Worm (Caenorhabditis elegans) whole organism, L3 larva: ENCODE data around the gene T21E8.7.

Source experiments
- R02D3.7 ChIP-seq: fragments of 150-350 bp; optimal IDR thresholded peaks from 2 replicates; lab custom pipeline; 2014; ENCODE audit warnings: missing biosample characterization, missing genetic modification characterization
- ZK546.5 ChIP-seq: sonication (generic microtip); optimal IDR thresholded peaks from 2 replicates; lab custom pipeline; 2017; ENCODE audit warnings: missing biosample characterization, missing genetic modification characterization
- ama-1 ChIP-seq: fragments of 150-350 bp; optimal IDR thresholded peaks from 2 replicates; lab custom pipeline; 2018
- ceh-28 ChIP-seq: fragments of 150-350 bp; optimal IDR thresholded peaks from 2 replicates; lab custom pipeline; 2014; ENCODE audit warnings: missing biosample characterization, missing genetic modification reagents, missing genetic modification characterization
- ceh-82 ChIP-seq: fragments of 150-350 bp; optimal IDR thresholded peaks from 2 replicates; lab custom pipeline; 2014; ENCODE audit warnings: missing biosample characterization, missing genetic modification characterization
- daf-12 ChIP-seq: fragments of 150-350 bp; optimal IDR thresholded peaks from 2 replicates; lab custom pipeline; 2014; ENCODE audit warnings: missing biosample characterization, missing genetic modification reagents, missing genetic modification characterization
- egl-27 ChIP-seq: sonication (generic microtip); optimal IDR thresholded peaks from 4 replicates; lab custom pipeline; 2017; ENCODE audit warnings: missing biosample characterization, missing genetic modification reagents, missing genetic modification characterization
- egl-5 ChIP-seq: fragments of 150-350 bp; optimal IDR thresholded peaks from 2 replicates; lab custom pipeline; 2017; ENCODE audit warnings: missing biosample characterization, missing genetic modification reagents, missing genetic modification characterization, inconsistent platforms
- elt-2 ChIP-seq: sonication (generic microtip); optimal IDR thresholded peaks from 2 replicates; lab custom pipeline; 2016; ENCODE audit warnings: missing genetic modification reagents, mild to moderate bottlenecking, missing genetic modification characterization, missing compliant biosample characterization
- elt-3 ChIP-seq, 3 experiments: fragments of 150-350 bp in 1 of 3; sonication (generic microtip) in 2 of 3; optimal IDR thresholded peaks; 2 replicates in 2 of 3; 4 replicates in 1 of 3; lab custom pipeline; 2014 to 2017; ENCODE audit warnings: missing biosample characterization in 3 of 3, missing genetic modification characterization in 3 of 3
- eor-1 ChIP-seq, 2 experiments: fragments of 150-350 bp; optimal IDR thresholded peaks; 2 replicates each; lab custom pipeline; 2014 to 2018; ENCODE audit warnings: missing biosample characterization in 2 of 2, missing genetic modification characterization in 2 of 2
- fos-1 ChIP-seq: fragments of 150-350 bp; optimal IDR thresholded peaks from 2 replicates; lab custom pipeline; 2014; ENCODE audit warnings: missing biosample characterization, missing genetic modification characterization
- jun-1 ChIP-seq: fragments of 150-350 bp; optimal IDR thresholded peaks from 2 replicates; lab custom pipeline; 2014; ENCODE audit warnings: missing biosample characterization, missing genetic modification reagents, missing genetic modification characterization
- lin-15B ChIP-seq: fragments of 150-350 bp; optimal IDR thresholded peaks from 2 replicates; lab custom pipeline; 2014; ENCODE audit warnings: missing biosample characterization, missing genetic modification characterization
- lin-39 ChIP-seq: fragments of 150-350 bp; optimal IDR thresholded peaks from 2 replicates; lab custom pipeline; 2018; ENCODE audit warnings: missing biosample characterization, missing genetic modification reagents, missing genetic modification characterization
- lsy-12 ChIP-seq: sonication (generic microtip); optimal IDR thresholded peaks from 2 replicates; lab custom pipeline; 2016; ENCODE audit warnings: mild to moderate bottlenecking, missing genetic modification characterization, missing compliant biosample characterization
- nfya-1 ChIP-seq: sonication (generic microtip); optimal IDR thresholded peaks from 2 replicates; lab custom pipeline; 2017; ENCODE audit warnings: missing genetic modification characterization, mild to moderate bottlenecking, missing compliant biosample characterization, antibody characterized with exemption, moderate library complexity; ENCODE audit not compliant: insufficient read depth
- nhr-11 ChIP-seq: fragments of 150-350 bp; optimal IDR thresholded peaks from 2 replicates; lab custom pipeline; 2014; ENCODE audit warnings: missing biosample characterization, missing genetic modification characterization
- nhr-12 ChIP-seq: fragments of 150-350 bp; optimal IDR thresholded peaks from 2 replicates; lab custom pipeline; 2014; ENCODE audit warnings: missing biosample characterization, missing genetic modification characterization
- nhr-23 ChIP-seq: fragments of 150-350 bp; optimal IDR thresholded peaks from 2 replicates; lab custom pipeline; 2014; ENCODE audit warnings: missing biosample characterization, missing genetic modification reagents, missing genetic modification characterization
- nhr-237 ChIP-seq: fragments of 150-350 bp; optimal IDR thresholded peaks from 2 replicates; lab custom pipeline; 2014; ENCODE audit warnings: missing biosample characterization, missing genetic modification characterization
- nhr-25 ChIP-seq: sonication (generic microtip); optimal IDR thresholded peaks from 2 replicates; lab custom pipeline; 2017; ENCODE audit warnings: missing biosample characterization, missing genetic modification characterization
- nhr-28 ChIP-seq: fragments of 150-350 bp; optimal IDR thresholded peaks from 2 replicates; lab custom pipeline; 2014; ENCODE audit warnings: missing biosample characterization, missing genetic modification characterization
- nhr-76 ChIP-seq: fragments of 150-350 bp; sonication (generic microtip); optimal IDR thresholded peaks from 5 replicates; lab custom pipeline; 2014; ENCODE audit warnings: missing biosample characterization, missing genetic modification characterization
- pha-4 ChIP-seq: fragments of 150-350 bp; optimal IDR thresholded peaks from 2 replicates; lab custom pipeline; 2014; ENCODE audit warnings: missing biosample characterization, missing genetic modification reagents, missing genetic modification characterization
- pqm-1 ChIP-seq: fragments of 150-350 bp; optimal IDR thresholded peaks from 2 replicates; lab custom pipeline; 2017; ENCODE audit warnings: missing biosample characterization, missing genetic modification characterization, inconsistent platforms
- sea-2 ChIP-seq: fragments of 150-350 bp; sonication (generic microtip); optimal IDR thresholded peaks from 4 replicates; lab custom pipeline; 2014; ENCODE audit warnings: missing biosample characterization, missing genetic modification reagents, missing genetic modification characterization
- skn-1 ChIP-seq: fragments of 150-350 bp; optimal IDR thresholded peaks from 2 replicates; lab custom pipeline; 2014; ENCODE audit warnings: missing biosample characterization, missing genetic modification characterization
- snpc-4 ChIP-seq: fragments of 150-350 bp; optimal IDR thresholded peaks from 2 replicates; lab custom pipeline; 2014; ENCODE audit warnings: missing biosample characterization, missing genetic modification characterization
- unc-39 ChIP-seq: sonication (generic microtip); optimal IDR thresholded peaks from 4 replicates; lab custom pipeline; 2017; ENCODE audit warnings: missing biosample characterization, missing genetic modification characterization
- unc-62 ChIP-seq: fragments of 150-350 bp; sonication (generic microtip); optimal IDR thresholded peaks from 4 replicates; lab custom pipeline; 2014; ENCODE audit warnings: missing biosample characterization, missing genetic modification reagents, missing genetic modification characterization
- ztf-11 ChIP-seq: fragments of 150-350 bp; optimal IDR thresholded peaks from 2 replicates; lab custom pipeline; 2014; ENCODE audit warnings: missing biosample characterization, missing genetic modification characterization
- ztf-4 ChIP-seq: fragments of 150-350 bp; optimal IDR thresholded peaks from 2 replicates; lab custom pipeline; 2014; ENCODE audit warnings: missing biosample characterization, missing genetic modification characterization

The T21E8.7 gene

ce11 chrX:10901766-10902165 is 18.5 kb downstream of the T21E8.7 start:
- TF ChIP-seq jun-1 (tag; lab: Kevin White, UChicago) (peak; percentile 31), elt-2 (tag; lab: Kevin White, UChicago) (peak; percentile 90), elt-3 (tag; optimal IDR thresholded peaks at IDR 0.05; lab: Kevin White, UChicago) (no peak), sea-2 (GFP tag; lab: Kevin White, UChicago) (no peak), ama-1 (lab: Kevin White, UChicago) (no peak), ztf-4 (tag; lab: Kevin White, UChicago) (no peak), nhr-237 (tag; lab: Kevin White, UChicago) (no peak), nfya-1 (no peak), nhr-12 (no peak), R02D3.7 (tag; lab: Kevin White, UChicago) (no peak), lin-39 (tag; lab: Kevin White, UChicago) (no peak), pqm-1 (tag; lab: Kevin White, UChicago) (peak; percentile 92), nhr-76 (tag; lab: Kevin White, UChicago) (no peak), pha-4 (tag; lab: Kevin White, UChicago) (peak; percentile 16)
- TF ChIP-seq, all 47 proteins: peak for 4

- no peak for TF ChIP-seq daf-12
- TF ChIP-seq nhr-23 (tag; lab: Kevin White, UChicago), result peak; percentile 84
- TF ChIP-seq ztf-11 (tag; lab: Kevin White, UChicago), result no peak
- no peak for TF ChIP-seq egl-27 (tag; lab: Kevin White, UChicago)
- no peak for TF ChIP-seq unc-39 (tag; lab: Kevin White, UChicago)
- TF ChIP-seq, all 47 proteins: peak for 1
Observed at ce11 chrX:10902723-10903322, 19.5 kb downstream of the T21E8.7 start, which contains the start of gene acbp-3. Gene acbp-3 (plus strand): TSS chrX:10903272.

ce11 chrX:10903416-10903815 is 20.1 kb downstream of the T21E8.7 start:
- peak; percentile 27 for TF ChIP-seq elt-2 (tag; lab: Kevin White, UChicago)
- TF ChIP-seq nfya-1, result no peak
- peak; percentile 16 for TF ChIP-seq nhr-23 (tag; lab: Kevin White, UChicago)

ce11 chrX:10907418-10907817 is 24.1 kb downstream of the T21E8.7 start:
- TF ChIP-seq egl-5 (tag; lab: Kevin White, UChicago), result peak; percentile 63
- TF ChIP-seq nhr-76 (tag; lab: Kevin White, UChicago), result no peak

DNA sequence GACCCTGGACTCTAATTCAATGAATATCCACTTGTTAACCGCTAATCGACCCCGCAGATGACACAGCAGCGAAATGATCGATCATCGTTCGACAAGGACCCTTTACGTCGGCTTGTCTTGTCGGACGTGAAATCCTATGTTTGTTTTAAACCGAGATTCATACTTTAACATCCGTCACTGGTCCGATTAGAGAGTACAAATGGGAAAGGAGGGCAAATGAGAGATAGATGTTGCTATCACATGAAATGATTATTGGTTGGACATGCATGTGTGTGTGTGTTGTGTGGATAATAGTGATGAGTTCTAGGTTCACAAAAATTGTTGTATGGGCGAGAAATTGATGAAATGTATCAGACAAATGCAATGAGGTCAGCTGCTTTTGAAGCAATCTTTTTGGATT is 26.4 kb downstream of the T21E8.7 start:
- no peak for TF ChIP-seq nhr-76 (tag; lab: Kevin White, UChicago)
- no peak for TF ChIP-seq unc-62 (GFP tag; lab: Kevin White, UChicago)
- peak; percentile 30 for TF ChIP-seq nfya-1
- TF ChIP-seq ztf-4 (tag; lab: Kevin White, UChicago), result no peak
- peak; percentile 35 for TF ChIP-seq egl-5 (tag; lab: Kevin White, UChicago)

DNA sequence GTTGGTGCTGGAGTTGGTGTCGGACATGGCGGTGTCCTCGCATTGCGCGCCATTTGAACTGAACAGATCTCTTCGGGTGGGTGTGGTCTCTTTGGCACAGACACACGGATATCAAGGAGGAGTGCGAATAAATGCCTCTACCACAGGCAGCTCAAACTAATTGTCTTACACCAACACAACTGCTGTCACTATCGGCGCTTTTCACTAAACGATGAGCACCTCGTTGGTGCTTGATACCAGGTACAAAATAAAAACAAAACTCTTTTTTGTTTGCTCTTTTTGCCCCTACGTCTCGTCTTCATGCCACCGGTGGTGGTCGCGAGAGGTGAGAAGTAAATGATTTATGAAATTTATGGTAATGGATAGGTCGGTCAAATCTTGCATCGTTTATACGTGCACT is 27.4 kb downstream of the T21E8.7 start, which contains the start of gene F47B10.8:
F47B10.8 (minus strand) TSS at position 101 of the 400 bp plus-strand sequence.
- TF ChIP-seq nhr-237 (tag; lab: Kevin White, UChicago), result no peak
- TF ChIP-seq fos-1 (tag; lab: Kevin White, UChicago), result no peak
- TF ChIP-seq egl-5 (tag; lab: Kevin White, UChicago), result no peak
- TF ChIP-seq lin-15B (tag; lab: Kevin White, UChicago), result no peak
- TF ChIP-seq nhr-12, result no peak
- TF ChIP-seq nfya-1, result no peak
- no peak for TF ChIP-seq ZK546.5 (tag; lab: Kevin White, UChicago)
- TF ChIP-seq R02D3.7 (tag; lab: Kevin White, UChicago), result no peak
- no peak for TF ChIP-seq nhr-11 (tag; lab: Kevin White, UChicago)
- TF ChIP-seq elt-3 (tag; optimal IDR thresholded peaks at IDR 0.05; lab: Kevin White, UChicago), result no peak
- TF ChIP-seq ztf-11 (tag; lab: Kevin White, UChicago), result no peak

DNA sequence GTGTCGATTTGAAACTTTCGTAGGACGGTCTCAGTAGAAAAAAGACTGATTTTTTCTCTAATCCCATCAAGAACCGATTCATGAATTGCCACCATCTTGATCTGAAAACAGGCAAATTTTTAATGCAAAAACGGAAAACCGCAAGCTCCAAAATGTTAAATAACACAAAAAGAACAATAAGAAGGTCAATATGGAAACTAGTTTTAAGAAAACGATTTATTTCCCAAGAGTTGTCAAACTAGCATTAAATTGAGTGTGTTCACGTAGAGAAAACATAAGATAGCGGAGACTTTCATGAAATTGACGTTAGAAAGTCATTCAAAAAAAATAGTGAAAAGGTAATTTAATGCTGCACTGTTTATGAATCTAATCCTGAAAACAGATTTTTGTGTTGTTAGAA is 30.7 kb downstream of the T21E8.7 start, which contains the start of gene F47B10.9:
F47B10.9 (minus strand) TSS at position 101 of the 400 bp plus-strand sequence.
- TF ChIP-seq skn-1 (tag; lab: Kevin White, UChicago) (no peak), snpc-4 (tag; lab: Kevin White, UChicago) (no peak), eor-1 (tag; optimal IDR thresholded peaks at IDR 0.05; lab: Kevin White, UChicago) (no peak), ZK546.5 (tag; lab: Kevin White, UChicago) (no peak), lsy-12 (tag; lab: Kevin White, UChicago) (no peak), daf-12 (no peak), nhr-11 (tag; lab: Kevin White, UChicago) (no peak), elt-3 (tag; optimal IDR thresholded peaks at IDR 0.05; lab: Kevin White, UChicago) (no peak), egl-27 (tag; lab: Kevin White, UChicago) (no peak), nhr-12 (no peak), R02D3.7 (tag; lab: Kevin White, UChicago) (no peak), nfya-1 (no peak), fos-1 (tag; lab: Kevin White, UChicago) (no peak), ceh-82 (tag; lab: Kevin White, UChicago) (no peak), ceh-28 (tag; lab: Kevin White, UChicago) (no peak), nhr-25 (tag; lab: Kevin White, UChicago) (no peak), nhr-76 (tag; lab: Kevin White, UChicago) (no peak), nhr-28 (no peak)
